Fruit fly (Drosophila melanogaster) whole organism, prepupa: Measurements from ENCODE around the gene CG13124.

Experiments
- Blimp-1 ChIP-seq: fragments of 200-800 bp; sonication (Bioruptor generic); optimal IDR thresholded peaks from 3 replicates; lab custom pipeline; 2017; ENCODE audit warnings: missing biosample characterization, missing genetic modification characterization, mild to moderate bottlenecking, moderate library complexity, missing genetic modification reagents
- CG10631 ChIP-seq: fragments of 200-800 bp; sonication (Bioruptor generic); optimal IDR thresholded peaks from 2 replicates; lab custom pipeline; 2016; ENCODE audit warnings: missing biosample characterization, missing genetic modification characterization
- CG10669 ChIP-seq: fragments of 200-800 bp; sonication (Bioruptor generic); optimal IDR thresholded peaks from 3 replicates; lab custom pipeline; 2018; ENCODE audit warnings: missing biosample characterization, mild to moderate bottlenecking, missing genetic modification characterization, moderate library complexity
- CG11294 ChIP-seq: fragments of 200-800 bp; sonication (Bioruptor generic); IDR thresholded peaks from 2 replicates; pipeline ENCODE4 v1.3.6; 2022; ENCODE audit warnings: missing biosample characterization, missing genetic modification characterization
- CG11762 ChIP-seq: fragments of 200-800 bp; sonication (Bioruptor generic); optimal IDR thresholded peaks from 3 replicates; lab custom pipeline; 2016; ENCODE audit warnings: missing biosample characterization, missing genetic modification characterization; ENCODE audit not compliant: insufficient read depth
- CG11902 ChIP-seq: fragments of 200-800 bp; sonication (Bioruptor generic); optimal IDR thresholded peaks from 3 replicates; lab custom pipeline; 2016; ENCODE audit warnings: missing biosample characterization, missing genetic modification characterization
- CG15336 ChIP-seq: fragments of 200-800 bp; sonication (Bioruptor generic); IDR thresholded peaks from 2 replicates; pipeline ENCODE4 v1.3.6; 2022; ENCODE audit warnings: missing biosample characterization, missing genetic modification characterization
- CG1621 ChIP-seq: fragments of 200-800 bp; sonication (Bioruptor generic); optimal IDR thresholded peaks from 3 replicates; lab custom pipeline; 2018; ENCODE audit warnings: missing biosample characterization, mild to moderate bottlenecking, missing genetic modification characterization
- CG16779 ChIP-seq: fragments of 200-800 bp; sonication (Bioruptor generic); optimal IDR thresholded peaks from 3 replicates; lab custom pipeline; 2017; ENCODE audit warnings: missing biosample characterization, mild to moderate bottlenecking, missing genetic modification characterization
- CG3032 ChIP-seq: fragments of 200-800 bp; optimal IDR thresholded peaks from 2 replicates; lab custom pipeline; 2019; ENCODE audit warnings: missing biosample characterization, mild to moderate bottlenecking, missing genetic modification characterization, moderate library complexity
- CG31627 ChIP-seq: fragments of 200-800 bp; sonication (Bioruptor generic); optimal IDR thresholded peaks from 3 replicates; lab custom pipeline; 2016; ENCODE audit warnings: missing biosample characterization, missing genetic modification characterization
- CG32006 ChIP-seq: fragments of 200-800 bp; sonication (Bioruptor generic); optimal IDR thresholded peaks from 3 replicates; lab custom pipeline; 2017; ENCODE audit warnings: missing biosample characterization, mild to moderate bottlenecking, missing genetic modification characterization
- CG34406 ChIP-seq: fragments of 200-800 bp; sonication (Bioruptor generic); optimal IDR thresholded peaks from 3 replicates; lab custom pipeline; 2016; ENCODE audit warnings: missing biosample characterization, missing genetic modification characterization
- CG3919 ChIP-seq: fragments of 200-800 bp; sonication (Bioruptor generic); optimal IDR thresholded peaks from 3 replicates; lab custom pipeline; 2016; ENCODE audit warnings: missing biosample characterization, missing genetic modification characterization
- CG4318 ChIP-seq: fragments of 200-800 bp; sonication (Bioruptor generic); optimal IDR thresholded peaks from 3 replicates; lab custom pipeline; 2017; ENCODE audit warnings: missing biosample characterization, mild to moderate bottlenecking, missing genetic modification characterization
- CG6163 ChIP-seq: fragments of 200-800 bp; sonication (Bioruptor generic); IDR thresholded peaks from 3 replicates; pipeline ENCODE4 v1.3.6; 2022; ENCODE audit warnings: missing biosample characterization, missing genetic modification characterization
- CG6792 ChIP-seq: fragments of 200-800 bp; sonication (Bioruptor generic); optimal IDR thresholded peaks from 3 replicates; lab custom pipeline; 2016; ENCODE audit warnings: missing biosample characterization, missing genetic modification characterization
- CG6808 ChIP-seq: fragments of 200-800 bp; sonication (Bioruptor generic); optimal IDR thresholded peaks from 3 replicates; lab custom pipeline; 2017; ENCODE audit warnings: missing biosample characterization, missing genetic modification characterization, mild to moderate bottlenecking, moderate library complexity, missing genetic modification reagents
- CG8119 ChIP-seq: fragments of 200-800 bp; sonication (Bioruptor generic); IDR thresholded peaks from 3 replicates; pipeline ENCODE4 v1.3.6; 2022; ENCODE audit warnings: missing biosample characterization, missing genetic modification characterization
- CG8319 ChIP-seq: fragments of 200-800 bp; sonication (Bioruptor generic); optimal IDR thresholded peaks from 3 replicates; lab custom pipeline; 2016; ENCODE audit warnings: missing biosample characterization, missing genetic modification characterization
- CG8632 ChIP-seq: fragments of 200-800 bp; sonication (Bioruptor generic); optimal IDR thresholded peaks from 3 replicates; lab custom pipeline; 2016; ENCODE audit warnings: missing biosample characterization, missing genetic modification characterization
- CG9139 ChIP-seq: fragments of 200-800 bp; sonication (Bioruptor generic); optimal IDR thresholded peaks from 3 replicates; lab custom pipeline; 2017; ENCODE audit warnings: missing biosample characterization, mild to moderate bottlenecking, missing genetic modification characterization
- Eip75B ChIP-seq: fragments of 200-800 bp; sonication (Bioruptor generic); optimal IDR thresholded peaks from 3 replicates; lab custom pipeline; 2016; ENCODE audit warnings: missing biosample characterization, missing genetic modification characterization
- Eip78C ChIP-seq: fragments of 200-800 bp; sonication (Bioruptor generic); peaks from one replicate; lab custom pipeline; 2016; ENCODE audit warnings: missing biosample characterization, missing genetic modification characterization
- Eip93F ChIP-seq: fragments of 200-800 bp; sonication (Bioruptor generic); optimal IDR thresholded peaks from 2 replicates; lab custom pipeline; 2016; ENCODE audit warnings: missing biosample characterization, mild to moderate bottlenecking, missing genetic modification characterization
- Ets96B ChIP-seq: fragments of 200-800 bp; optimal IDR thresholded peaks from 2 replicates; lab custom pipeline; 2019; ENCODE audit warnings: missing biosample characterization, mild to moderate bottlenecking, missing genetic modification characterization, moderate library complexity
- Gug ChIP-seq: fragments of 200-800 bp; sonication (Bioruptor generic); IDR thresholded peaks from 2 replicates; pipeline ENCODE4 v1.3.6; 2022; ENCODE audit warnings: missing biosample characterization, missing genetic modification characterization
- Hr38 ChIP-seq: sonication (Bioruptor generic); optimal IDR thresholded peaks from 2 replicates; lab custom pipeline; 2016; ENCODE audit warnings: missing biosample characterization, missing genetic modification characterization
- Hr4 ChIP-seq: fragments of 200-800 bp; sonication (Bioruptor generic); optimal IDR thresholded peaks from 3 replicates; lab custom pipeline; 2016; ENCODE audit warnings: missing biosample characterization, missing genetic modification characterization
- Met ChIP-seq: fragments of 200-800 bp; sonication (Bioruptor generic); optimal IDR thresholded peaks from 3 replicates; lab custom pipeline; 2016; ENCODE audit warnings: missing biosample characterization, missing genetic modification characterization
- OdsH ChIP-seq: fragments of 200-800 bp; sonication (Bioruptor generic); optimal IDR thresholded peaks from 3 replicates; lab custom pipeline; 2016; ENCODE audit warnings: missing biosample characterization, missing genetic modification characterization
- Smox ChIP-seq: fragments of 200-800 bp; sonication (Bioruptor generic); optimal IDR thresholded peaks from 3 replicates; lab custom pipeline; 2016; ENCODE audit warnings: missing biosample characterization, missing genetic modification characterization
- Sox14 ChIP-seq: fragments of 200-800 bp; sonication (Bioruptor generic); optimal IDR thresholded peaks from 3 replicates; lab custom pipeline; 2016; ENCODE audit warnings: missing biosample characterization, missing genetic modification characterization
- Sox15 ChIP-seq: fragments of 200-800 bp; sonication (Bioruptor generic); optimal IDR thresholded peaks from 3 replicates; lab custom pipeline; 2016; ENCODE audit warnings: missing biosample characterization, missing genetic modification characterization
- achi ChIP-seq: fragments of 200-800 bp; sonication (Bioruptor generic); optimal IDR thresholded peaks from 3 replicates; lab custom pipeline; 2016; ENCODE audit warnings: missing biosample characterization, missing genetic modification characterization
- acj6 ChIP-seq: fragments of 200-800 bp; sonication (Bioruptor generic); optimal IDR thresholded peaks from 3 replicates; lab custom pipeline; 2016; ENCODE audit warnings: missing biosample characterization, missing genetic modification characterization
- cyc ChIP-seq: fragments of 200-800 bp; sonication (Bioruptor generic); optimal IDR thresholded peaks from 3 replicates; lab custom pipeline; 2016; ENCODE audit warnings: missing biosample characterization, missing genetic modification characterization
- dac ChIP-seq: fragments of 200-800 bp; sonication (Bioruptor generic); optimal IDR thresholded peaks from 2 replicates; lab custom pipeline; 2017; ENCODE audit warnings: missing biosample characterization, mild to moderate bottlenecking, missing genetic modification characterization
- dsx ChIP-seq: fragments of 200-800 bp; optimal IDR thresholded peaks from 3 replicates; lab custom pipeline; 2019; ENCODE audit warnings: missing biosample characterization, mild to moderate bottlenecking, missing genetic modification characterization, moderate library complexity; ENCODE audit not compliant: poor library complexity, severe bottlenecking
- eg ChIP-seq: fragments of 200-800 bp; sonication (Bioruptor generic); IDR thresholded peaks from 3 replicates; pipeline ENCODE4 v1.3.6; 2022; ENCODE audit warnings: missing biosample characterization, missing genetic modification characterization
- esn ChIP-seq: fragments of 200-800 bp; sonication (Bioruptor generic); optimal IDR thresholded peaks from 2 replicates; lab custom pipeline; 2016; ENCODE audit warnings: missing biosample characterization, mild to moderate bottlenecking, missing genetic modification characterization, moderate library complexity
- fd59A ChIP-seq: fragments of 200-800 bp; sonication (Bioruptor generic); optimal IDR thresholded peaks from 2 replicates; lab custom pipeline; 2017; ENCODE audit warnings: missing biosample characterization, mild to moderate bottlenecking, missing genetic modification characterization, missing genetic modification reagents
- fd85E ChIP-seq: fragments of 200-800 bp; sonication (Bioruptor generic); optimal IDR thresholded peaks from 3 replicates; lab custom pipeline; 2016; ENCODE audit warnings: missing biosample characterization, missing genetic modification characterization
- fkh ChIP-seq: fragments of 200-800 bp; sonication (Bioruptor generic); optimal IDR thresholded peaks from 3 replicates; lab custom pipeline; 2017; ENCODE audit warnings: missing biosample characterization, mild to moderate bottlenecking, missing genetic modification characterization, moderate library complexity
- lz ChIP-seq: fragments of 200-800 bp; sonication (Bioruptor generic); optimal IDR thresholded peaks from 3 replicates; lab custom pipeline; 2016; ENCODE audit warnings: missing biosample characterization, missing genetic modification characterization
- net ChIP-seq: fragments of 200-800 bp; sonication (Bioruptor generic); optimal IDR thresholded peaks from 3 replicates; lab custom pipeline; 2016; ENCODE audit warnings: missing biosample characterization, missing genetic modification characterization
- pdm3 ChIP-seq: fragments of 200-800 bp; sonication (Bioruptor generic); optimal IDR thresholded peaks from 3 replicates; lab custom pipeline; 2016; ENCODE audit warnings: missing biosample characterization, missing genetic modification characterization
- salr ChIP-seq, 2 experiments: fragments of 200-800 bp; sonication (Bioruptor generic); optimal IDR thresholded peaks; 3 replicates each; lab custom pipeline; 2016 to 2018; ENCODE audit warnings: missing biosample characterization in 2 of 2, missing genetic modification characterization in 2 of 2, mild to moderate bottlenecking in 1 of 2
- spab ChIP-seq: fragments of 200-800 bp; sonication (Bioruptor generic); optimal IDR thresholded peaks from 2 replicates; lab custom pipeline; 2017; ENCODE audit warnings: missing biosample characterization, mild to moderate bottlenecking, missing genetic modification characterization, missing genetic modification reagents
- ss ChIP-seq, 2 experiments: fragments of 200-800 bp; sonication (Bioruptor generic); optimal IDR thresholded peaks; 2 replicates in 1 of 2; 3 replicates in 1 of 2; lab custom pipeline; 2017 to 2018; ENCODE audit warnings: mild to moderate bottlenecking in 2 of 2, missing biosample characterization in 2 of 2, missing genetic modification characterization in 2 of 2, moderate library complexity in 1 of 2
- svp ChIP-seq: fragments of 200-800 bp; sonication (Bioruptor generic); peaks from one replicate; lab custom pipeline; 2016; ENCODE audit warnings: missing biosample characterization, missing genetic modification characterization
- topi ChIP-seq: fragments of 200-800 bp; sonication (Bioruptor generic); optimal IDR thresholded peaks from 3 replicates; lab custom pipeline; 2016; ENCODE audit warnings: missing biosample characterization, missing genetic modification characterization
- vri ChIP-seq: fragments of 200-800 bp; sonication (Bioruptor generic); optimal IDR thresholded peaks from 3 replicates; lab custom pipeline; 2016; ENCODE audit warnings: missing biosample characterization, mild to moderate bottlenecking, missing genetic modification characterization

Gene CG13124

DNA sequence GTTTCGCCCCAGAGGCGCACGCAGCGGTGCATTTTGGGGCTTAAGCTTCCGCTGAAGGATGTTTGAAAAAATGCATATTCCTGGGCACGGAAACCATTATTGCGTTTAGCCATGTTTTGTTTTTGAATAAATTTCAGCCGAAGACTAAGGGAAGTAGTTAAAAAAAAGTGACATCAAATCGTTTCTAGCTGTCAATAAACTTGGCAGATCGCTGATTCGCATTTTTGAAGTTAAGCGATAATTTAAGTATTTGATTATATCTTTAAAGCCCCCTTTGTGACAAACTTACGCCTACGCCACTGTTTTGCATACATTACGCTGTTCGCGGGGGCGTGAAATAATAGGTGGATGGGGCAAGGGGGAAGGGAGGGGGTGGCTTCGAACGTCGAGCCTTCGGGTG is 44.1 kb downstream of the CG13124 start:
- TF ChIP-seq lz (peak; percentile 9), CG3032 (peak; percentile 37), CG8632 (GFP tag; lab: Kevin White, UChicago) (no peak), pdm3 (GFP tag; lab: Kevin White, UChicago) (peak; percentile 35), Hr4 (GFP tag; lab: Kevin White, UChicago) (peak; percentile 32), Blimp-1 (GFP tag; lab: Kevin White, UChicago) (no peak), Ets96B (tag; lab: Kevin White, UChicago) (peak; percentile 43), CG8319 (GFP tag; lab: Kevin White, UChicago) (no peak), cyc (GFP tag; lab: Kevin White, UChicago) (peak; percentile 34), eg (no peak), CG3919 (GFP tag; lab: Kevin White, UChicago) (peak; percentile 39), fkh (GFP tag; lab: Kevin White, UChicago) (no peak), Sox15 (GFP tag; lab: Kevin White, UChicago) (no peak), CG6808 (peak; percentile 26), CG10631 (GFP tag; lab: Kevin White, UChicago) (peak; percentile 20), CG15336 (GFP tag; lab: Robert Waterston, UW) (no peak), CG11762 (GFP tag; lab: Kevin White, UChicago) (no peak), CG16779 (tag; lab: Kevin White, UChicago) (no peak), CG6163 (no peak), CG9139 (GFP tag; lab: Kevin White, UChicago) (no peak), CG31627 (GFP tag; lab: Kevin White, UChicago) (peak; percentile 18), Met (GFP tag; lab: Kevin White, UChicago) (peak; percentile 31), acj6 (peak; percentile 26), CG32006 (GFP tag; lab: Kevin White, UChicago) (peak; percentile 47), Gug (no peak), Eip78C (peak; percentile 77), svp (GFP tag; lab: Kevin White, UChicago) (peak; percentile 69), CG4318 (GFP tag; lab: Kevin White, UChicago) (peak; percentile 10), CG11294 (GFP tag; lab: Robert Waterston, UW) (no peak), CG10669 (GFP tag; lab: Kevin White, UChicago) (peak; percentile 48), spab (GFP tag; lab: Kevin White, UChicago) (peak; percentile 26), CG6792 (GFP tag; lab: Kevin White, UChicago) (peak; percentile 28), CG1621 (tag; lab: Kevin White, UChicago) (no peak), achi (GFP tag; lab: Kevin White, UChicago) (peak; percentile 14), topi (GFP tag; lab: Kevin White, UChicago) (peak; percentile 22), ss (GFP tag; optimal IDR thresholded peaks at IDR 0.05; lab: Kevin White, UChicago) (peak in 1 of 2 experiments; percentile 47), Smox (GFP tag; lab: Kevin White, UChicago) (peak; percentile 29), salr (GFP tag; optimal IDR thresholded peaks at IDR 0.05; lab: Kevin White, UChicago) (no peak), esn (no peak), fd59A (GFP tag; lab: Kevin White, UChicago) (peak; percentile 22), CG11902 (no peak), Hr38 (GFP tag; lab: Kevin White, UChicago) (no peak), net (GFP tag; lab: Kevin White, UChicago) (peak; percentile 9), vri (GFP tag; lab: Kevin White, UChicago) (no peak), CG8119 (GFP tag; lab: Robert Waterston, UW) (no peak), CG34406 (GFP tag; lab: Kevin White, UChicago) (no peak), fd85E (GFP tag; lab: Kevin White, UChicago) (no peak), dac (GFP tag; lab: Kevin White, UChicago) (no peak), dsx (peak; percentile 2), Eip93F (GFP tag; lab: Kevin White, UChicago) (no peak), Eip75B (GFP tag; lab: Kevin White, UChicago) (peak; percentile 15), OdsH (peak; percentile 7), Sox14 (GFP tag; lab: Kevin White, UChicago) (peak; percentile 6)
